Worm (Caenorhabditis elegans) whole organism, L4/young adult: ENCODE results near the gene ZK666.2.

Experiments used
- W03F9.2 ChIP-seq: fragments of 150-350 bp; optimal IDR thresholded peaks from 2 replicates; lab custom pipeline; 2014; ENCODE audit warnings: missing biosample characterization, missing genetic modification characterization
- dao-5 ChIP-seq: sonication (generic microtip); optimal IDR thresholded peaks from 2 replicates; lab custom pipeline; 2016; ENCODE audit warnings: missing genotype, missing genetic modification characterization, moderate library complexity, missing compliant biosample characterization

DNA sequence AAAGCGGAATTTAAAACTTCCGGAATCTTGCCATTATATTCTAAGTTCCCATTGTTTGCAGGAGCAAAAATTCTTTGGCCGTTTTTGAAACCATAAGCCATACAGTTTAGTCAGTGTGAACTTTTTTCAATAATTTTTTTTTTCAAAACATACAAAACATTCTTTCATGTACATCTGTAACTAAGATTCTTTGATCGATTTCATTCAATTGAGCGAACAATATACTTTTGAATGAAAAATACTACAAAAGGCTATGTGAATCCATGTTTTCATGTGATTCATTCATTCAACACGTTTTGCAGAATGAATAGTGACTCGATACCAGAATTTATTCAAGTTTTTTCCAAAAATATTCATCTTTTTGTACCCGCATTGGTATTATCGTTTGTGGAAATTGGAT lies 15.0 kb upstream of the ZK666.2 start, which contains the start of gene ZK666.15:
- TF ChIP-seq dao-5 (tag; lab: Kevin White, UChicago) (no peak), W03F9.2 (tag; lab: Kevin White, UChicago) (no peak)
